Fruit fly (Drosophila melanogaster): ENCODE data around the gene CG43220.

CG43220 gene

DNA sequence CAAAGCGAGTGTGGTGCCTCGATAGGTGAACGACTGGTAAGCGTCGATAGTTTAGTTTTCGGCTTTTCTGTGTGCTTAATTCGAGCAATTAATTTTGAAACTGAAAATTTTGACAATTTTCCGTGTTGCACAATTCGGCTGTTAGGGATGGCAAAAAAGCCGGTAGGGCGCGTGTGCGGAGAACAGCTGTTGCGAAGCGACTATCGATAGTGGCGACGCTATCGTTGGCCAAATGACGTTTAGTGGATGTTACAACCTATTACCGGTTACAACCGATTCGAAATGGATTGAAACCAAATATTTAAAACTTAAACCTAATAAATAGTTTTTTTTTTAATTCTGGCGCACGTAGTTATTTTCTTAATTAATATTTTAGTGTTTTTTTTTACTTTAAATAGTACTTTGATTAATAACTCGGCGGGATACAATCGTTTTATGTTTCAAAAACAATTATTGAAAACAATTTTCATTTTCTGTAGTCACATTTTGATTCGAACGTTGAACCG is 14.6 kb downstream of the CG43220 start, which contains the start of the genes mEFTs and Dhc36C (continued):
- no peak for TF ChIP-seq ham (GFP tag; IDR thresholded peaks at IDR 0.05)
- TF ChIP-seq CG10979 (tag; optimal IDR thresholded peaks at IDR 0.05), result no peak
- TF ChIP-seq CG2889 (GFP tag; IDR thresholded peaks at IDR 0.05), result no peak
- TF ChIP-seq CG5245 (GFP tag; optimal IDR thresholded peaks at IDR 0.05), result no peak
- peak; percentile 75 for TF ChIP-seq sna (GFP tag; IDR thresholded peaks at IDR 0.05; ENCODE audit: partially characterized antibody)
- no peak for TF ChIP-seq exex (tag; optimal IDR thresholded peaks at IDR 0.05)
- peak; percentile 81 for TF ChIP-seq pzg (GFP tag; optimal IDR thresholded peaks at IDR 0.05)
- no peak for TF ChIP-seq CG4328 (GFP tag; optimal IDR thresholded peaks at IDR 0.05)
- peak; percentile 18; the same call in 1 of the 2 replicates for TF ChIP-seq vvl (GFP tag; IDR thresholded peaks at IDR 0.05)
- no peak for TF ChIP-seq lab (GFP tag; optimal IDR thresholded peaks at IDR 0.05)
- TF ChIP-seq ttk (GFP tag; IDR thresholded peaks at IDR 0.05), result no peak
- TF ChIP-seq kah (GFP tag; optimal IDR thresholded peaks at IDR 0.05), result no peak
- TF ChIP-seq sima (GFP tag; optimal IDR thresholded peaks at IDR 0.05), result no peak
- TF ChIP-seq caup (GFP tag; optimal IDR thresholded peaks at IDR 0.05; ENCODE audit: severe bottlenecking), result no peak
- no peak for TF ChIP-seq NFAT (GFP tag; IDR thresholded peaks at IDR 0.05)
- TF ChIP-seq Adf1 (GFP tag; IDR thresholded peaks at IDR 0.05), result no peak
- no peak for TF ChIP-seq CG15073 (GFP tag; optimal IDR thresholded peaks at IDR 0.05)
- TF ChIP-seq Xbp1 (GFP tag; optimal IDR thresholded peaks at IDR 0.05), result no peak
- TF ChIP-seq CG1792 (GFP tag; optimal IDR thresholded peaks at IDR 0.05), result no peak
- no peak for TF ChIP-seq NC2α (GFP tag; optimal IDR thresholded peaks at IDR 0.05)
- 0 out of 2 replicates have a peak, but pooled peaks have one; percentile 13 for TF ChIP-seq stc (GFP tag; IDR thresholded peaks at IDR 0.05)
- no peak for TF ChIP-seq sisA (GFP tag; IDR thresholded peaks at IDR 0.05)
- peak; percentile 75 for TF ChIP-seq CG7963 (GFP tag; IDR thresholded peaks at IDR 0.05; ENCODE audit: partially characterized antibody)
- no peak for TF ChIP-seq CG1233 (GFP tag; optimal IDR thresholded peaks at IDR 0.05)
- TF ChIP-seq ERR (GFP tag; optimal IDR thresholded peaks at IDR 0.05), result no peak
- TF ChIP-seq Myb (GFP tag; optimal IDR thresholded peaks at IDR 0.05), result peak; percentile 66
- no peak for TF ChIP-seq Ada2b (GFP tag; IDR thresholded peaks at IDR 0.05)
- no peak for TF ChIP-seq CG13624 (GFP tag; optimal IDR thresholded peaks at IDR 0.05)
- peak; percentile 92 for TF ChIP-seq Bgb (GFP tag; IDR thresholded peaks at IDR 0.05; ENCODE audit: partially characterized antibody)
- no peak for TF ChIP-seq CG1602 (GFP tag; optimal IDR thresholded peaks at IDR 0.05)
- TF ChIP-seq Fer1 (GFP tag; optimal IDR thresholded peaks at IDR 0.05), result no peak
- peak; percentile 42 for TF ChIP-seq CG15514 (GFP tag; optimal IDR thresholded peaks at IDR 0.05)
- TF ChIP-seq Rx (GFP tag; IDR thresholded peaks at IDR 0.05), result no peak
- no peak for TF ChIP-seq CG7357 (GFP tag; IDR thresholded peaks at IDR 0.05)
- peak; percentile 62; the same call in 2 of the 3 replicates for TF ChIP-seq vnd (GFP tag; IDR thresholded peaks at IDR 0.05; ENCODE audit: partially characterized antibody)
- TF ChIP-seq NK7.1 (GFP tag; optimal IDR thresholded peaks at IDR 0.05), result no peak
- no peak for TF ChIP-seq CG14014 (GFP tag; IDR thresholded peaks at IDR 0.05)
- no peak for TF ChIP-seq dpn (GFP tag; optimal IDR thresholded peaks at IDR 0.05)
- no peak for TF ChIP-seq CG4424 (GFP tag; optimal IDR thresholded peaks at IDR 0.05)
- TF ChIP-seq pb (GFP tag; optimal IDR thresholded peaks at IDR 0.05), result no peak
- no peak for TF ChIP-seq mirr (GFP tag; optimal IDR thresholded peaks at IDR 0.05)
- no peak for TF ChIP-seq CG10431 (GFP tag; optimal IDR thresholded peaks at IDR 0.05)
- no peak for TF ChIP-seq CG12299 (tag; optimal IDR thresholded peaks at IDR 0.05)
- TF ChIP-seq CG6813 (GFP tag; optimal IDR thresholded peaks at IDR 0.05), result no peak
- TF ChIP-seq Stat92E (GFP tag; optimal IDR thresholded peaks at IDR 0.05), result no peak
- no peak for TF ChIP-seq abd-A (tag; optimal IDR thresholded peaks at IDR 0.05)
- no peak for TF ChIP-seq CG12104 (GFP tag; optimal IDR thresholded peaks at IDR 0.05)
- no peak for TF ChIP-seq CG12769 (tag; optimal IDR thresholded peaks at IDR 0.05)
- peak; percentile 78 for TF ChIP-seq Dp (GFP tag; optimal IDR thresholded peaks at IDR 0.05)
- no peak for TF ChIP-seq Hey (tag; optimal IDR thresholded peaks at IDR 0.05)
- no peak for TF ChIP-seq ranshi (GFP tag; IDR thresholded peaks at IDR 0.05)
